Fruit fly (Drosophila melanogaster): Measurements from ENCODE around the gene Aps.

- TF ChIP-seq CG4496 (GFP tag; IDR thresholded peaks at IDR 0.05) = 0 out of 3 replicates have a peak, but pooled peaks have one; percentile 20
- no peak for TF ChIP-seq D1 (tag; optimal IDR thresholded peaks at IDR 0.05)
These were observed 20.1 kb downstream of the Aps start, which contains the start of the genes CG6418 and Blos4 for dm6 chr3L:10878842-10879241.

Measured in whole organism, pupa.